Worm (Caenorhabditis elegans) whole organism, mixed stage, embryonic: ENCODE data around the gene mltn-9.

Experiments
- M03D4.4 ChIP-seq: sonication (generic microtip); optimal IDR thresholded peaks from 2 replicates; lab custom pipeline; 2017; ENCODE audit warnings: mild to moderate bottlenecking, missing genetic modification characterization, missing compliant biosample characterization
- bed-3 ChIP-seq: fragments of 200-800 bp; sonication (Bioruptor generic); optimal IDR thresholded peaks from 3 replicates; lab custom pipeline; 2018; ENCODE audit warnings: mild to moderate bottlenecking, missing genetic modification characterization, moderate library complexity, missing compliant biosample characterization
- blmp-1 ChIP-seq: fragments of 150-350 bp; optimal IDR thresholded peaks from 2 replicates; lab custom pipeline; 2014; ENCODE audit warnings: missing biosample characterization, missing genetic modification characterization
- ceh-39 ChIP-seq: fragments of 150-350 bp; optimal IDR thresholded peaks from 2 replicates; lab custom pipeline; 2014; ENCODE audit warnings: missing biosample characterization, missing genetic modification characterization
- ceh-43 ChIP-seq: fragments of 200-800 bp; sonication (Bioruptor generic); optimal IDR thresholded peaks from 2 replicates; lab custom pipeline; 2018; ENCODE audit warnings: mild to moderate bottlenecking, missing genetic modification characterization, moderate library complexity, missing compliant biosample characterization
- cnd-1 ChIP-seq: fragments of 200-800 bp; sonication (Bioruptor generic); optimal IDR thresholded peaks from 2 replicates; lab custom pipeline; 2018; ENCODE audit warnings: mild to moderate bottlenecking, missing genetic modification characterization, missing compliant biosample characterization
- drap-1 ChIP-seq: fragments of 200-800 bp; sonication (Bioruptor generic); optimal IDR thresholded peaks from 3 replicates; lab custom pipeline; 2018; ENCODE audit warnings: mild to moderate bottlenecking, missing genetic modification characterization, missing compliant biosample characterization
- elt-1 ChIP-seq: sonication (generic microtip); optimal IDR thresholded peaks from 2 replicates; lab custom pipeline; 2017; ENCODE audit warnings: missing genetic modification characterization, mild to moderate bottlenecking, missing compliant biosample characterization, antibody characterized with exemption, moderate library complexity, borderline replicate concordance; ENCODE audit not compliant: insufficient read depth
- elt-3 ChIP-seq: fragments of 150-350 bp; optimal IDR thresholded peaks from 2 replicates; lab custom pipeline; 2014; ENCODE audit warnings: missing biosample characterization, missing genetic modification characterization
- flh-1 ChIP-seq: fragments of 200-800 bp; sonication (Bioruptor generic); optimal IDR thresholded peaks from 2 replicates; lab custom pipeline; 2018; ENCODE audit warnings: mild to moderate bottlenecking, missing genetic modification characterization, moderate library complexity, missing compliant biosample characterization
- ham-2 ChIP-seq: fragments of 200-800 bp; sonication (Bioruptor generic); optimal IDR thresholded peaks from 2 replicates; lab custom pipeline; 2018; ENCODE audit warnings: mild to moderate bottlenecking, missing genetic modification characterization, missing compliant biosample characterization
- lin-13 ChIP-seq: fragments of 150-350 bp; optimal IDR thresholded peaks from 2 replicates; lab custom pipeline; 2014; ENCODE audit warnings: missing biosample characterization, missing genetic modification characterization
- lin-32 ChIP-seq: fragments of 200-800 bp; sonication (Bioruptor generic); optimal IDR thresholded peaks from 2 replicates; lab custom pipeline; 2018; ENCODE audit warnings: mild to moderate bottlenecking, missing genetic modification characterization, missing compliant biosample characterization
- lsy-2 ChIP-seq: fragments of 150-350 bp; optimal IDR thresholded peaks from 2 replicates; lab custom pipeline; 2014; ENCODE audit warnings: missing biosample characterization, missing genetic modification characterization
- mab-5 ChIP-seq: fragments of 150-350 bp; optimal IDR thresholded peaks from 2 replicates; lab custom pipeline; 2014; ENCODE audit warnings: missing biosample characterization, missing genetic modification characterization
- mep-1 ChIP-seq: fragments of 150-350 bp; optimal IDR thresholded peaks from 2 replicates; lab custom pipeline; 2017; ENCODE audit warnings: missing biosample characterization, missing genetic modification reagents, missing genetic modification characterization, inconsistent platforms
- mls-2 ChIP-seq: sonication (generic microtip); optimal IDR thresholded peaks from 2 replicates; lab custom pipeline; 2016; ENCODE audit warnings: mild to moderate bottlenecking, missing genetic modification characterization, moderate library complexity, missing compliant biosample characterization
- nhr-12 ChIP-seq: fragments of 150-350 bp; optimal IDR thresholded peaks from 2 replicates; lab custom pipeline; 2014; ENCODE audit warnings: missing biosample characterization, missing genetic modification characterization
- nhr-237 ChIP-seq: fragments of 150-350 bp; optimal IDR thresholded peaks from 2 replicates; lab custom pipeline; 2014; ENCODE audit warnings: missing biosample characterization, missing genetic modification characterization
- nhr-28 ChIP-seq: fragments of 150-350 bp; optimal IDR thresholded peaks from 2 replicates; lab custom pipeline; 2014; ENCODE audit warnings: missing biosample characterization, missing genetic modification characterization
- pha-4 ChIP-seq: fragments of 150-350 bp; optimal IDR thresholded peaks from 2 replicates; lab custom pipeline; 2018; ENCODE audit warnings: missing biosample characterization, missing genetic modification reagents, missing genetic modification characterization
- sem-2 ChIP-seq: fragments of 200-800 bp; sonication (Bioruptor generic); optimal IDR thresholded peaks from 2 replicates; lab custom pipeline; 2018; ENCODE audit warnings: mild to moderate bottlenecking, missing genetic modification characterization, missing compliant biosample characterization
- sptf-1 ChIP-seq: sonication (generic microtip); optimal IDR thresholded peaks from 2 replicates; lab custom pipeline; 2017; ENCODE audit warnings: mild to moderate bottlenecking, missing genetic modification characterization, moderate library complexity, missing compliant biosample characterization
- tbx-8 ChIP-seq: fragments of 200-800 bp; sonication (Bioruptor generic); optimal IDR thresholded peaks from 2 replicates; lab custom pipeline; 2018; ENCODE audit warnings: mild to moderate bottlenecking, missing genetic modification characterization, moderate library complexity, missing compliant biosample characterization
- unc-120 ChIP-seq: sonication (generic microtip); optimal IDR thresholded peaks from 2 replicates; lab custom pipeline; 2017; ENCODE audit warnings: missing genetic modification characterization, missing compliant biosample characterization; ENCODE audit not compliant: poor library complexity, severe bottlenecking
- unc-39 ChIP-seq: fragments of 150-350 bp; optimal IDR thresholded peaks from 2 replicates; lab custom pipeline; 2014; ENCODE audit warnings: missing biosample characterization, missing genetic modification characterization
- unc-62 ChIP-seq: fragments of 150-350 bp; optimal IDR thresholded peaks from 2 replicates; lab custom pipeline; 2014; ENCODE audit warnings: missing biosample characterization, missing genetic modification reagents, missing genetic modification characterization
- zip-8 ChIP-seq: fragments of 150-350 bp; optimal IDR thresholded peaks from 2 replicates; lab custom pipeline; 2014; ENCODE audit warnings: missing biosample characterization, missing genetic modification characterization
- ztf-11 ChIP-seq: fragments of 150-350 bp; optimal IDR thresholded peaks from 2 replicates; lab custom pipeline; 2014; ENCODE audit warnings: missing biosample characterization, missing genetic modification characterization

Gene mltn-9

ce11 chrII:14587407-14587806 lies 28.4 kb upstream of the mltn-9 start, which contains the start of gene C01G12.5:
Gene C01G12.5 (minus strand): TSS chrII:14587507.
- TF ChIP-seq M03D4.4 (no peak), unc-39 (tag; lab: Kevin White, UChicago) (no peak), nhr-28 (tag; lab: Kevin White, UChicago) (no peak), zip-8 (tag; lab: Kevin White, UChicago) (no peak), ceh-39 (tag; lab: Kevin White, UChicago) (no peak)

- TF ChIP-seq ham-2 (GFP tag; lab: Kevin White, UChicago) (no peak), mls-2 (tag; lab: Kevin White, UChicago) (no peak), nhr-28 (tag; lab: Kevin White, UChicago) (no peak), bed-3 (GFP tag; lab: Kevin White, UChicago) (no peak), flh-1 (GFP tag; lab: Kevin White, UChicago) (no peak), sem-2 (no peak), nhr-237 (tag; lab: Kevin White, UChicago) (no peak), unc-120 (no peak), lsy-2 (tag; lab: Kevin White, UChicago) (no peak), drap-1 (GFP tag; lab: Kevin White, UChicago) (no peak), unc-62 (no peak), lin-32 (GFP tag; lab: Kevin White, UChicago) (no peak), mab-5 (tag; lab: Kevin White, UChicago) (no peak), ztf-11 (no peak), nhr-12 (no peak), M03D4.4 (no peak), elt-3 (tag; lab: Kevin White, UChicago) (no peak), cnd-1 (no peak)
Measured at ce11 chrII:14588162-14588561, 27.7 kb upstream of the mltn-9 start, which contains the start of gene nspb-10. Gene nspb-10 (minus strand): TSS chrII:14588262.

- no peak for TF ChIP-seq unc-62
- no peak for TF ChIP-seq ztf-11
- no peak for TF ChIP-seq elt-1 (tag; lab: Kevin White, UChicago)
- no peak for TF ChIP-seq lin-32 (GFP tag; lab: Kevin White, UChicago)
- TF ChIP-seq flh-1 (GFP tag; lab: Kevin White, UChicago) = no peak
- TF ChIP-seq lin-13 = no peak
- TF ChIP-seq tbx-8 (GFP tag; lab: Kevin White, UChicago) = no peak
- TF ChIP-seq elt-3 (tag; lab: Kevin White, UChicago) = no peak
- TF ChIP-seq drap-1 (GFP tag; lab: Kevin White, UChicago) = no peak
- TF ChIP-seq mls-2 (tag; lab: Kevin White, UChicago) = no peak
- no peak for TF ChIP-seq cnd-1
- TF ChIP-seq mep-1 (tag; lab: Kevin White, UChicago) = no peak
- TF ChIP-seq zip-8 (tag; lab: Kevin White, UChicago) = no peak
- no peak for TF ChIP-seq blmp-1
- no peak for TF ChIP-seq mab-5 (tag; lab: Kevin White, UChicago)
- TF ChIP-seq M03D4.4 = no peak
- TF ChIP-seq sptf-1 (tag; lab: Kevin White, UChicago) = no peak
- no peak for TF ChIP-seq ham-2 (GFP tag; lab: Kevin White, UChicago)
Measured at ce11 chrII:14591699-14592098, 24.1 kb upstream of the mltn-9 start, which contains the start of gene C01G12.7. Gene C01G12.7 (minus strand): TSS chrII:14591893.

ce11 chrII:14592629-14593028 lies 23.2 kb upstream of the mltn-9 start:
- TF ChIP-seq ceh-39 (tag; lab: Kevin White, UChicago) = no peak
- no peak for TF ChIP-seq ham-2 (GFP tag; lab: Kevin White, UChicago)
- no peak for TF ChIP-seq ceh-43

- TF ChIP-seq elt-1 (tag; lab: Kevin White, UChicago) (no peak), pha-4 (no peak), M03D4.4 (no peak)
Measured at ce11 chrII:14593281-14593680, 22.6 kb upstream of the mltn-9 start, which contains the start of gene catp-4. Gene catp-4 (plus strand): TSS chrII:14593581.

- TF ChIP-seq pha-4 (no peak), tbx-8 (GFP tag; lab: Kevin White, UChicago) (no peak), elt-3 (tag; lab: Kevin White, UChicago) (peak; percentile 32)
- TF ChIP-seq, all 35 proteins: peak for 1
Measured at ce11 chrII:14597788-14598187, 18.0 kb upstream of the mltn-9 start.
